Fruit fly (Drosophila melanogaster) whole organism, embryonic: ENCODE data around the gene CG16854.
A peak's percentile ranks its signal among the peaks of the same experiment; 100 is the strongest.

Source experiments
- Aef1 ChIP-seq: fragments of 200-800 bp; sonication (Bioruptor generic); IDR thresholded peaks from 3 replicates; pipeline ENCODE4 v1.3.6; 2022; ENCODE audit warnings: missing biosample characterization, missing genetic modification characterization
- BEAF-32 ChIP-seq: fragments of 200-800 bp; sonication (Bioruptor generic); optimal IDR thresholded peaks from 3 replicates; lab custom pipeline; 2017; ENCODE audit warnings: missing biosample characterization, missing genetic modification characterization, mild to moderate bottlenecking, moderate library complexity, missing genetic modification reagents
- CG10147 ChIP-seq: fragments of 200-800 bp; sonication (Bioruptor generic); optimal IDR thresholded peaks from 2 replicates; lab custom pipeline; 2019; ENCODE audit warnings: missing biosample characterization, mild to moderate bottlenecking, missing genetic modification characterization, moderate library complexity
- CG10959 ChIP-seq: fragments of 200-800 bp; sonication (Bioruptor generic); IDR thresholded peaks from 2 replicates; pipeline ENCODE4 v1.3.6; 2022; ENCODE audit warnings: missing biosample characterization, missing genetic modification characterization
- CG12391 ChIP-seq: fragments of 200-800 bp; sonication (Bioruptor generic); optimal IDR thresholded peaks from 3 replicates; lab custom pipeline; 2018; ENCODE audit warnings: missing biosample characterization, mild to moderate bottlenecking, missing genetic modification characterization, moderate library complexity
- CG14441 ChIP-seq: fragments of 200-800 bp; sonication (Bioruptor generic); IDR thresholded peaks from 2 replicates; pipeline ENCODE4 v1.3.6; 2022; ENCODE audit warnings: missing biosample characterization, missing genetic modification characterization
- CG15601 ChIP-seq: fragments of 200-800 bp; sonication (Bioruptor generic); optimal IDR thresholded peaks from 3 replicates; lab custom pipeline; 2019; ENCODE audit warnings: missing biosample characterization, mild to moderate bottlenecking, missing genetic modification characterization, moderate library complexity
- CG1647 ChIP-seq: fragments of 200-800 bp; sonication (Bioruptor generic); optimal IDR thresholded peaks from 3 replicates; lab custom pipeline; 2016; ENCODE audit warnings: missing biosample characterization, missing genetic modification characterization
- CG16779 ChIP-seq: fragments of 200-800 bp; sonication (Bioruptor generic); IDR thresholded peaks from 2 replicates; pipeline ENCODE4 v1.3.6; 2022; ENCODE audit warnings: missing biosample characterization, missing genetic modification characterization
- CG16815 ChIP-seq: fragments of 200-800 bp; sonication (Bioruptor generic); optimal IDR thresholded peaks from 3 replicates; lab custom pipeline; 2017; ENCODE audit warnings: missing biosample characterization, mild to moderate bottlenecking, missing genetic modification characterization
- CG17361 ChIP-seq: fragments of 200-800 bp; sonication (Bioruptor generic); IDR thresholded peaks from 3 replicates; pipeline ENCODE4 v1.3.6; 2022; ENCODE audit warnings: missing biosample characterization, missing genetic modification characterization
- CG17385 ChIP-seq: fragments of 200-800 bp; sonication (Bioruptor generic); optimal IDR thresholded peaks from 3 replicates; lab custom pipeline; 2018; ENCODE audit warnings: missing biosample characterization, mild to moderate bottlenecking, missing genetic modification characterization
- CG18011 ChIP-seq: fragments of 200-800 bp; sonication (Bioruptor generic); optimal IDR thresholded peaks from 2 replicates; lab custom pipeline; 2017; ENCODE audit warnings: missing biosample characterization, missing genetic modification characterization, mild to moderate bottlenecking, moderate library complexity, missing genotype
- CG18599 ChIP-seq: fragments of 200-800 bp; sonication (Bioruptor generic); optimal IDR thresholded peaks from 3 replicates; lab custom pipeline; 2017; ENCODE audit warnings: missing biosample characterization, missing genetic modification characterization, mild to moderate bottlenecking, moderate library complexity, missing genetic modification reagents
- CG18619 ChIP-seq: fragments of 200-800 bp; sonication (Bioruptor generic); optimal IDR thresholded peaks from 3 replicates; lab custom pipeline; 2017; ENCODE audit warnings: missing biosample characterization, mild to moderate bottlenecking, missing genetic modification characterization
- CG31365 ChIP-seq: fragments of 200-800 bp; sonication (Bioruptor generic); optimal IDR thresholded peaks from 2 replicates; lab custom pipeline; 2018; ENCODE audit warnings: missing biosample characterization, mild to moderate bottlenecking, missing genetic modification characterization
- CG7745 ChIP-seq: fragments of 200-800 bp; sonication (Bioruptor generic); optimal IDR thresholded peaks from 2 replicates; lab custom pipeline; 2018; ENCODE audit warnings: missing biosample characterization, mild to moderate bottlenecking, missing genetic modification characterization, moderate library complexity
- CG7786 ChIP-seq: fragments of 200-800 bp; sonication (Bioruptor generic); optimal IDR thresholded peaks from 2 replicates; lab custom pipeline; 2016; ENCODE audit warnings: missing biosample characterization, missing genetic modification characterization
- CG8388 ChIP-seq: fragments of 200-800 bp; sonication (Bioruptor generic); optimal IDR thresholded peaks from 2 replicates; lab custom pipeline; 2019; ENCODE audit warnings: missing biosample characterization, mild to moderate bottlenecking, missing genetic modification characterization, moderate library complexity
- CG8924 ChIP-seq: fragments of 200-800 bp; optimal IDR thresholded peaks from 3 replicates; lab custom pipeline; 2019; ENCODE audit warnings: missing biosample characterization, mild to moderate bottlenecking, missing genetic modification characterization, moderate library complexity
- CG9437 ChIP-seq: fragments of 200-800 bp; sonication (Bioruptor generic); optimal IDR thresholded peaks from 2 replicates; lab custom pipeline; 2018; ENCODE audit warnings: missing biosample characterization, mild to moderate bottlenecking, missing genetic modification characterization
- CG9797 ChIP-seq: fragments of 200-800 bp; sonication (Bioruptor generic); optimal IDR thresholded peaks from 3 replicates; lab custom pipeline; 2018; ENCODE audit warnings: missing biosample characterization, mild to moderate bottlenecking, missing genetic modification characterization
- CG9932 ChIP-seq: fragments of 200-800 bp; sonication (Bioruptor generic); IDR thresholded peaks from 2 replicates; pipeline ENCODE4 v1.3.6; 2022; ENCODE audit warnings: missing biosample characterization, missing genetic modification characterization
- CkIIα-i1 ChIP-seq: fragments of 200-800 bp; sonication (Bioruptor generic); IDR thresholded peaks from 2 replicates; pipeline ENCODE4 v1.3.6; 2022; ENCODE audit warnings: missing biosample characterization, missing genetic modification characterization
- CrebB ChIP-seq: fragments of 200-800 bp; sonication (Bioruptor generic); optimal IDR thresholded peaks from 3 replicates; lab custom pipeline; 2018; ENCODE audit warnings: missing biosample characterization, mild to moderate bottlenecking, missing genetic modification characterization
- D19B ChIP-seq: fragments of 200-800 bp; sonication (Bioruptor generic); optimal IDR thresholded peaks from 2 replicates; lab custom pipeline; 2017; ENCODE audit warnings: missing biosample characterization, mild to moderate bottlenecking, missing genetic modification characterization
- ERR ChIP-seq: fragments of 200-800 bp; sonication (Bioruptor generic); optimal IDR thresholded peaks from 2 replicates; lab custom pipeline; 2016; ENCODE audit warnings: missing biosample characterization, missing genetic modification characterization
- H15 ChIP-seq: fragments of 200-800 bp; sonication (Bioruptor generic); IDR thresholded peaks from 3 replicates; pipeline ENCODE4 v1.3.6; 2022; ENCODE audit warnings: missing biosample characterization, missing genetic modification characterization
- HHEX ChIP-seq: fragments of 200-800 bp; sonication (Bioruptor generic); optimal IDR thresholded peaks from 3 replicates; lab custom pipeline; 2017; ENCODE audit warnings: missing biosample characterization, mild to moderate bottlenecking, missing genetic modification characterization, missing genetic modification reagents
- Hey ChIP-seq: fragments of 200-800 bp; sonication (Bioruptor generic); optimal IDR thresholded peaks from 3 replicates; lab custom pipeline; 2018; ENCODE audit warnings: missing biosample characterization, mild to moderate bottlenecking, missing genetic modification characterization
- HmgD ChIP-seq: fragments of 200-800 bp; sonication (Bioruptor generic); optimal IDR thresholded peaks from 3 replicates; lab custom pipeline; 2016; ENCODE audit warnings: missing biosample characterization, missing genetic modification characterization
- NC2α ChIP-seq: fragments of 200-800 bp; sonication (Bioruptor generic); optimal IDR thresholded peaks from 2 replicates; lab custom pipeline; 2016; ENCODE audit warnings: missing biosample characterization, missing genetic modification characterization
- Oli ChIP-seq: fragments of 200-800 bp; sonication (Bioruptor generic); optimal IDR thresholded peaks from 2 replicates; lab custom pipeline; 2018; ENCODE audit warnings: missing biosample characterization, mild to moderate bottlenecking, missing genetic modification characterization, moderate library complexity
- Sin3A ChIP-seq: fragments of >200 bp; optimal IDR thresholded peaks from 2 replicates; lab custom pipeline; 2018
- Vsx1 ChIP-seq: fragments of 200-800 bp; sonication (Bioruptor generic); optimal IDR thresholded peaks from 2 replicates; lab custom pipeline; 2017; ENCODE audit warnings: missing biosample characterization, mild to moderate bottlenecking, missing genetic modification characterization, missing genetic modification reagents
- ara ChIP-seq: fragments of 200-800 bp; sonication (Bioruptor generic); IDR thresholded peaks from 2 replicates; pipeline ENCODE4 v1.3.6; 2022; ENCODE audit warnings: missing biosample characterization, missing genetic modification characterization
- bab2 ChIP-seq: fragments of 200-800 bp; sonication (Bioruptor generic); optimal IDR thresholded peaks from 2 replicates; lab custom pipeline; 2016; ENCODE audit warnings: missing biosample characterization, missing genetic modification characterization
- cad ChIP-seq: fragments of >200 bp; optimal IDR thresholded peaks from 2 replicates; lab custom pipeline; 2017; ENCODE audit warnings: missing biosample characterization, missing genetic modification characterization
- corto ChIP-seq: fragments of 200-800 bp; sonication (Bioruptor generic); optimal IDR thresholded peaks from 2 replicates; lab custom pipeline; 2016; ENCODE audit warnings: missing biosample characterization, mild to moderate bottlenecking, missing genetic modification characterization, moderate library complexity
- croc ChIP-seq: fragments of 200-800 bp; sonication (Bioruptor generic); conservative IDR thresholded peaks from 3 replicates; pipeline ENCODE4 v1.3.6; 2022; ENCODE audit warnings: missing biosample characterization, missing genetic modification characterization
- dimm ChIP-seq: fragments of 200-800 bp; sonication (Bioruptor generic); IDR thresholded peaks from 2 replicates; pipeline ENCODE4 v1.3.6; 2022; ENCODE audit warnings: missing biosample characterization, missing genetic modification characterization
- en ChIP-seq: fragments of 200-800 bp; sonication (Bioruptor generic); optimal IDR thresholded peaks from 2 replicates; lab custom pipeline; 2016; ENCODE audit warnings: missing biosample characterization, missing genetic modification characterization
- eve ChIP-seq, 2 experiments: fragments of >200 bp; optimal IDR thresholded peaks; 2 replicates each; lab custom pipeline; 2017; ENCODE audit warnings: missing biosample characterization in 2 of 2, missing genetic modification characterization in 2 of 2
- p53 ChIP-seq: fragments of 200-800 bp; sonication (Bioruptor generic); optimal IDR thresholded peaks from 2 replicates; lab custom pipeline; 2016; ENCODE audit warnings: missing biosample characterization, missing genetic modification characterization
- pzg ChIP-seq: fragments of 200-800 bp; sonication (Bioruptor generic); optimal IDR thresholded peaks from 3 replicates; lab custom pipeline; 2018; ENCODE audit warnings: missing biosample characterization, mild to moderate bottlenecking, missing genetic modification characterization, moderate library complexity
- row ChIP-seq: fragments of 200-800 bp; sonication (Bioruptor generic); IDR thresholded peaks from 3 replicates; pipeline ENCODE4 v1.3.6; 2022; ENCODE audit warnings: missing biosample characterization, missing genetic modification characterization
- seq ChIP-seq: fragments of 200-800 bp; sonication (Bioruptor generic); IDR thresholded peaks from 2 replicates; pipeline ENCODE4 v1.3.6; 2022; ENCODE audit warnings: missing biosample characterization, missing genetic modification characterization
- sna ChIP-seq: fragments of 200-800 bp; sonication (Bioruptor generic); IDR thresholded peaks from 2 replicates; pipeline ENCODE4 v1.3.6; 2022; ENCODE audit warnings: missing biosample characterization, missing genetic modification characterization; ENCODE audit not compliant: partially characterized antibody
- wdn ChIP-seq: fragments of 200-800 bp; sonication (Bioruptor generic); IDR thresholded peaks from 2 replicates; pipeline ENCODE4 v1.3.6; 2022; ENCODE audit warnings: missing biosample characterization, missing genetic modification characterization
- wek ChIP-seq: fragments of 200-800 bp; sonication (Bioruptor generic); optimal IDR thresholded peaks from 3 replicates; lab custom pipeline; 2018; ENCODE audit warnings: missing biosample characterization, mild to moderate bottlenecking, missing genetic modification characterization, moderate library complexity
- zf30C ChIP-seq: fragments of 200-800 bp; sonication (Bioruptor generic); optimal IDR thresholded peaks from 3 replicates; lab custom pipeline; 2018; ENCODE audit warnings: missing biosample characterization, mild to moderate bottlenecking, missing genetic modification characterization

The CG16854 gene

dm6 chr2L:11113011-11113528, 26.5 kb downstream of the CG16854 start, which contains the start of gene Idua (continued):
- TF ChIP-seq bab2 (GFP tag; lab: Kevin White, UChicago) = peak; percentile 34
- peak; percentile 47 for TF ChIP-seq CG9932
- peak; percentile 14 for TF ChIP-seq corto
- peak; percentile 41 for TF ChIP-seq CG18011 (GFP tag; lab: Kevin White, UChicago)
- TF ChIP-seq en = no peak
- TF ChIP-seq row = peak; percentile 78
- peak; percentile 81 for TF ChIP-seq CG8924 (tag; lab: Kevin White, UChicago)
- TF ChIP-seq seq (GFP tag; lab: Robert Waterston, UW) = peak; percentile 63; the same call in 1 of the 2 replicates
- TF ChIP-seq BEAF-32 (GFP tag; lab: Kevin White, UChicago) = no peak
- peak; percentile 73 for TF ChIP-seq CG17385 (GFP tag; lab: Kevin White, UChicago)
- TF ChIP-seq CG31365 = no peak
- no peak for TF ChIP-seq CkIIα-i1
- TF ChIP-seq CG8388 (GFP tag; lab: Kevin White, UChicago) = no peak
- peak; percentile 69 for TF ChIP-seq CG12391 (tag; lab: Kevin White, UChicago)
- 0 out of 3 replicates have a peak, but pooled peaks have one; percentile 42 for TF ChIP-seq H15
- TF ChIP-seq CG15601 = peak; percentile 67
- TF ChIP-seq CG17361 = no peak
- TF ChIP-seq zf30C = no peak
- TF ChIP-seq CG9797 (GFP tag; lab: Kevin White, UChicago) = no peak
- TF ChIP-seq CG7745 (tag; lab: Kevin White, UChicago) = no peak
- TF ChIP-seq CrebB (tag; lab: Kevin White, UChicago) = peak; percentile 50
- peak; percentile 70 for TF ChIP-seq HHEX (GFP tag; lab: Kevin White, UChicago)
- peak; percentile 65 for TF ChIP-seq Hey
- no peak for TF ChIP-seq sna
- peak; percentile 1 for TF ChIP-seq wek
- TF ChIP-seq p53 = no peak
- peak; percentile 66 for TF ChIP-seq CG18619 (GFP tag; lab: Kevin White, UChicago)
- no peak for TF ChIP-seq CG1647 (GFP tag; lab: Kevin White, UChicago)
- peak; percentile 78 for TF ChIP-seq Oli (tag; lab: Kevin White, UChicago)
- TF ChIP-seq CG10959 = no peak
- TF ChIP-seq CG16815 (GFP tag; lab: Kevin White, UChicago) = peak; percentile 37
- TF ChIP-seq CG16779 (GFP tag; lab: Robert Waterston, UW) = no peak
- peak; percentile 60; the same call in 2 of the 3 replicates for TF ChIP-seq croc (GFP tag; lab: Robert Waterston, UW)
- TF ChIP-seq CG14441 (GFP tag; lab: Robert Waterston, UW) = peak; percentile 18; the same call in 1 of the 2 replicates
- no peak for TF ChIP-seq Vsx1
- TF ChIP-seq CG7786 = no peak
- TF ChIP-seq HmgD (GFP tag; lab: Kevin White, UChicago) = no peak
- TF ChIP-seq pzg (GFP tag; lab: Kevin White, UChicago) = no peak
- TF ChIP-seq wdn (GFP tag; lab: Robert Waterston, UW) = no peak
- peak; percentile 33 for TF ChIP-seq D19B (GFP tag; lab: Kevin White, UChicago)
- peak; percentile 57 for TF ChIP-seq CG9437 (GFP tag; lab: Kevin White, UChicago)
- no peak for TF ChIP-seq eve (GFP tag; optimal IDR thresholded peaks at IDR 0.05; lab: Kevin White, UChicago)
- TF ChIP-seq cad (GFP tag; lab: Kevin White, UChicago) = no peak
- no peak for TF ChIP-seq Sin3A (lab: Kevin White, UChicago)
- TF ChIP-seq ERR = no peak
- TF ChIP-seq CG18599 (GFP tag; lab: Kevin White, UChicago) = peak; percentile 91
- TF ChIP-seq dimm (GFP tag; lab: Robert Waterston, UW) = no peak
- TF ChIP-seq CG10147 (GFP tag; lab: Kevin White, UChicago) = no peak
- 0 out of 2 replicates have a peak, but pooled peaks have one; percentile 3 for TF ChIP-seq ara (GFP tag; lab: Robert Waterston, UW)
- peak; percentile 47; the same call in 2 of the 3 replicates for TF ChIP-seq Aef1 (GFP tag; lab: Robert Waterston, UW)
- no peak for TF ChIP-seq NC2α
